Worm (Caenorhabditis elegans): ENCODE results near the gene sto-1.

ce11 chrX:7573572-7573628, 10.8 kb downstream of the sto-1 start, which contains the start of the genes unc-98 and F08C6.18:
- TF ChIP-seq sem-2 (GFP tag; optimal IDR thresholded peaks at IDR 0.05) (no peak), ceh-43 (GFP tag; optimal IDR thresholded peaks at IDR 0.05) (no peak), blmp-1 (tag; optimal IDR thresholded peaks at IDR 0.05) (no peak), pha-4 (tag; optimal IDR thresholded peaks at IDR 0.05) (no peak), elt-3 (tag; optimal IDR thresholded peaks at IDR 0.05) (no peak)
